Fruit fly (Drosophila melanogaster): ENCODE measurements around the gene CG5114.
A peak's percentile ranks its signal among the peaks of the same experiment; 100 is the strongest.

CG5114 gene

dm6 chr3L:14964862-14965261, 17.8 kb upstream of the CG5114 start:
- TF ChIP-seq EcR (GFP tag; optimal IDR thresholded peaks at IDR 0.05), result no peak
- TF ChIP-seq pan (optimal IDR thresholded peaks at IDR 0.05), result no peak
- TF ChIP-seq Dll (optimal IDR thresholded peaks at IDR 0.05), result no peak

- no peak for TF ChIP-seq CG8478 (optimal IDR thresholded peaks at IDR 0.05)
- no peak for TF ChIP-seq psq (optimal IDR thresholded peaks at IDR 0.05)
- TF ChIP-seq pan (optimal IDR thresholded peaks at IDR 0.05), result no peak
- no peak for TF ChIP-seq EcR (GFP tag; optimal IDR thresholded peaks at IDR 0.05)
- TF ChIP-seq usp (GFP tag; optimal IDR thresholded peaks at IDR 0.05), result no peak
- no peak for TF ChIP-seq Dll (optimal IDR thresholded peaks at IDR 0.05)
Measured at dm6 chr3L:14966199-14966858, 16.3 kb upstream of the CG5114 start.

dm6 chr3L:14967691-14968538, 14.7 kb upstream of the CG5114 start:
- TF ChIP-seq CG8478 (optimal IDR thresholded peaks at IDR 0.05) (no peak), psq (optimal IDR thresholded peaks at IDR 0.05) (no peak), Dll (optimal IDR thresholded peaks at IDR 0.05) (no peak), EcR (GFP tag; optimal IDR thresholded peaks at IDR 0.05) (no peak), usp (GFP tag; optimal IDR thresholded peaks at IDR 0.05) (no peak), pan (optimal IDR thresholded peaks at IDR 0.05) (no peak)

dm6 chr3L:14968553-14968952, 14.1 kb upstream of the CG5114 start:
- TF ChIP-seq pan (optimal IDR thresholded peaks at IDR 0.05), result peak; percentile 61
- no peak for TF ChIP-seq psq (optimal IDR thresholded peaks at IDR 0.05)

- no peak for TF ChIP-seq Dll (optimal IDR thresholded peaks at IDR 0.05)
- no peak for TF ChIP-seq usp (GFP tag; optimal IDR thresholded peaks at IDR 0.05)
- no peak for TF ChIP-seq psq (optimal IDR thresholded peaks at IDR 0.05)
Measured at dm6 chr3L:14969171-14969570, 13.5 kb upstream of the CG5114 start, which contains the start of gene Tom. TSS of gene Tom (plus strand) at chr3L:14969344.

dm6 chr3L:14970213-14970612, 12.4 kb upstream of the CG5114 start:
- no peak for TF ChIP-seq CG8478 (optimal IDR thresholded peaks at IDR 0.05)
- no peak for TF ChIP-seq usp (GFP tag; optimal IDR thresholded peaks at IDR 0.05)
- TF ChIP-seq Dll (optimal IDR thresholded peaks at IDR 0.05), result no peak
- no peak for TF ChIP-seq psq (optimal IDR thresholded peaks at IDR 0.05)
- no peak for TF ChIP-seq pan (optimal IDR thresholded peaks at IDR 0.05)
- TF ChIP-seq EcR (GFP tag; optimal IDR thresholded peaks at IDR 0.05), result no peak

- no peak for TF ChIP-seq usp (GFP tag; optimal IDR thresholded peaks at IDR 0.05)
- no peak for TF ChIP-seq CG8478 (optimal IDR thresholded peaks at IDR 0.05)
- TF ChIP-seq pan (optimal IDR thresholded peaks at IDR 0.05), result no peak
- TF ChIP-seq Dll (optimal IDR thresholded peaks at IDR 0.05), result no peak
- TF ChIP-seq psq (optimal IDR thresholded peaks at IDR 0.05), result no peak
- TF ChIP-seq EcR (GFP tag; optimal IDR thresholded peaks at IDR 0.05), result no peak
Measured at dm6 chr3L:14971893-14972624, 10.6 kb upstream of the CG5114 start.

dm6 chr3L:14972625-14973250, 9.9 kb upstream of the CG5114 start, which contains the start of gene Brd:
TSS of gene Brd (plus strand) at chr3L:14972667.
- TF ChIP-seq pan (optimal IDR thresholded peaks at IDR 0.05), result no peak
- TF ChIP-seq usp (GFP tag; optimal IDR thresholded peaks at IDR 0.05), result no peak
- no peak for TF ChIP-seq EcR (GFP tag; optimal IDR thresholded peaks at IDR 0.05)
- no peak for TF ChIP-seq CG8478 (optimal IDR thresholded peaks at IDR 0.05)
- TF ChIP-seq psq (optimal IDR thresholded peaks at IDR 0.05), result no peak
- TF ChIP-seq Dll (optimal IDR thresholded peaks at IDR 0.05), result no peak

- TF ChIP-seq usp (GFP tag; optimal IDR thresholded peaks at IDR 0.05), result no peak
- TF ChIP-seq psq (optimal IDR thresholded peaks at IDR 0.05), result no peak
- no peak for TF ChIP-seq CG8478 (optimal IDR thresholded peaks at IDR 0.05)
- TF ChIP-seq EcR (GFP tag; optimal IDR thresholded peaks at IDR 0.05), result no peak
- no peak for TF ChIP-seq Dll (optimal IDR thresholded peaks at IDR 0.05)
- TF ChIP-seq pan (optimal IDR thresholded peaks at IDR 0.05), result no peak
Measured at dm6 chr3L:14973251-14973625, 9.4 kb upstream of the CG5114 start.

dm6 chr3L:14974513-14974912, 8.1 kb upstream of the CG5114 start, which contains the start of gene Ocho:
TSS of gene Ocho (plus strand) at chr3L:14974848.
- no peak for TF ChIP-seq EcR (GFP tag; optimal IDR thresholded peaks at IDR 0.05)
- no peak for TF ChIP-seq Dll (optimal IDR thresholded peaks at IDR 0.05)
- no peak for TF ChIP-seq psq (optimal IDR thresholded peaks at IDR 0.05)
- TF ChIP-seq CG8478 (optimal IDR thresholded peaks at IDR 0.05), result no peak
- TF ChIP-seq usp (GFP tag; optimal IDR thresholded peaks at IDR 0.05), result no peak
- TF ChIP-seq pan (optimal IDR thresholded peaks at IDR 0.05), result no peak

- TF ChIP-seq CG8478 (optimal IDR thresholded peaks at IDR 0.05) (no peak), Dll (optimal IDR thresholded peaks at IDR 0.05) (no peak), usp (GFP tag; optimal IDR thresholded peaks at IDR 0.05) (no peak), psq (optimal IDR thresholded peaks at IDR 0.05) (no peak), pan (optimal IDR thresholded peaks at IDR 0.05) (no peak)
Measured at dm6 chr3L:14974952-14975351, 7.7 kb upstream of the CG5114 start.

- TF ChIP-seq psq (optimal IDR thresholded peaks at IDR 0.05) (no peak), Dll (optimal IDR thresholded peaks at IDR 0.05) (no peak), pan (optimal IDR thresholded peaks at IDR 0.05) (no peak), EcR (GFP tag; optimal IDR thresholded peaks at IDR 0.05) (no peak)
Measured at dm6 chr3L:14976026-14976425, 6.6 kb upstream of the CG5114 start.
